Worm (Caenorhabditis elegans): ENCODE data around the gene Y39A1A.24.

Gene Y39A1A.24

ce11 chrIII:10652833-10653232, 40.4 kb downstream of the Y39A1A.24 start:
- TF ChIP-seq unc-62 (GFP tag; optimal IDR thresholded peaks at IDR 0.05) = no peak
- no peak for TF ChIP-seq ceh-39 (tag; optimal IDR thresholded peaks at IDR 0.05)
- peak; percentile 79 for TF ChIP-seq zip-8 (tag; optimal IDR thresholded peaks at IDR 0.05)
- no peak for TF ChIP-seq sem-2 (GFP tag; optimal IDR thresholded peaks at IDR 0.05)
- TF ChIP-seq M03D4.4 (tag; optimal IDR thresholded peaks at IDR 0.05) = no peak
- no peak for TF ChIP-seq nhr-12 (tag; optimal IDR thresholded peaks at IDR 0.05)
- TF ChIP-seq elt-3 (tag; optimal IDR thresholded peaks at IDR 0.05) = no peak

- TF ChIP-seq blmp-1 (tag; optimal IDR thresholded peaks at IDR 0.05) (peak; percentile 91), bed-3 (GFP tag; optimal IDR thresholded peaks at IDR 0.05) (no peak), zip-8 (tag; optimal IDR thresholded peaks at IDR 0.05) (peak; percentile 11), lsy-2 (tag; optimal IDR thresholded peaks at IDR 0.05) (no peak)
Observed at ce11 chrIII:10653479-10653878, 41.0 kb downstream of the Y39A1A.24 start.

ce11 chrIII:10654718-10655117, 42.3 kb downstream of the Y39A1A.24 start, which contains the start of gene cnt-2:
cnt-2 (plus strand) TSS chrIII:10655018.
- TF ChIP-seq lsy-2 (tag; optimal IDR thresholded peaks at IDR 0.05) = no peak
- TF ChIP-seq mls-2 (tag; optimal IDR thresholded peaks at IDR 0.05) = no peak
- no peak for TF ChIP-seq nhr-12 (tag; optimal IDR thresholded peaks at IDR 0.05)
- TF ChIP-seq drap-1 (GFP tag; optimal IDR thresholded peaks at IDR 0.05) = no peak

- no peak for TF ChIP-seq unc-62 (GFP tag; optimal IDR thresholded peaks at IDR 0.05)
- no peak for TF ChIP-seq ceh-43 (GFP tag; optimal IDR thresholded peaks at IDR 0.05)
- TF ChIP-seq nhr-76 (tag; optimal IDR thresholded peaks at IDR 0.05) = no peak
- no peak for TF ChIP-seq blmp-1 (tag; optimal IDR thresholded peaks at IDR 0.05)
- no peak for TF ChIP-seq tbx-8 (GFP tag; optimal IDR thresholded peaks at IDR 0.05)
- no peak for TF ChIP-seq nhr-2 (tag; optimal IDR thresholded peaks at IDR 0.05)
- no peak for TF ChIP-seq ham-2 (GFP tag; optimal IDR thresholded peaks at IDR 0.05)
- no peak for TF ChIP-seq nhr-237 (tag; optimal IDR thresholded peaks at IDR 0.05)
- no peak for TF ChIP-seq drap-1 (GFP tag; optimal IDR thresholded peaks at IDR 0.05)
- no peak for TF ChIP-seq flh-1 (GFP tag; optimal IDR thresholded peaks at IDR 0.05)
- no peak for TF ChIP-seq lsy-2 (tag; optimal IDR thresholded peaks at IDR 0.05)
- no peak for TF ChIP-seq lin-32 (GFP tag; optimal IDR thresholded peaks at IDR 0.05)
- TF ChIP-seq mep-1 (tag; optimal IDR thresholded peaks at IDR 0.05) = no peak
- no peak for TF ChIP-seq unc-120 (tag; optimal IDR thresholded peaks at IDR 0.05; ENCODE audit: poor library complexity, severe bottlenecking)
- TF ChIP-seq zip-8 (tag; optimal IDR thresholded peaks at IDR 0.05) = no peak
Observed at ce11 chrIII:10656069-10656468, 43.6 kb downstream of the Y39A1A.24 start.

- no peak for TF ChIP-seq lin-13 (tag; optimal IDR thresholded peaks at IDR 0.05)
- peak; percentile 68 for TF ChIP-seq ces-1 (GFP tag; optimal IDR thresholded peaks at IDR 0.05)
Observed at ce11 chrIII:10657661-10658060, 45.2 kb downstream of the Y39A1A.24 start.

ce11 chrIII:10658394-10658793, 46.0 kb downstream of the Y39A1A.24 start:
- TF ChIP-seq M03D4.4 (tag; optimal IDR thresholded peaks at IDR 0.05) = peak; percentile 1
- TF ChIP-seq nhr-2 (tag; optimal IDR thresholded peaks at IDR 0.05) = no peak

- TF ChIP-seq mls-2 (tag; optimal IDR thresholded peaks at IDR 0.05) (no peak), ham-2 (GFP tag; optimal IDR thresholded peaks at IDR 0.05) (peak; percentile 50), elt-1 (tag; optimal IDR thresholded peaks at IDR 0.05; ENCODE audit: borderline replicate concordance, insufficient read depth) (no peak)
Observed at ce11 chrIII:10661292-10661691, 48.9 kb downstream of the Y39A1A.24 start.
